Worm (Caenorhabditis elegans): ENCODE results near the gene B0244.15.

The B0244.15 gene

ce11 chrIII:5715467-5715866, 27.7 kb upstream of the B0244.15 start (continued):
- TF ChIP-seq Y55F3AM.14 (GFP tag; optimal IDR thresholded peaks at IDR 0.05) = peak; percentile 70

- no peak for TF ChIP-seq sma-9 (GFP tag; optimal IDR thresholded peaks at IDR 0.05)
- no peak for TF ChIP-seq sma-9 (tag; optimal IDR thresholded peaks at IDR 0.05)
- TF ChIP-seq elt-1 (tag; optimal IDR thresholded peaks at IDR 0.05) = no peak
- no peak for TF ChIP-seq fos-1 (tag; optimal IDR thresholded peaks at IDR 0.05)
- TF ChIP-seq nhr-6 (tag; optimal IDR thresholded peaks at IDR 0.05) = no peak
- TF ChIP-seq lin-11 (tag; optimal IDR thresholded peaks at IDR 0.05) = no peak
- peak; percentile 28 for TF ChIP-seq ama-1 (optimal IDR thresholded peaks at IDR 0.05)
- TF ChIP-seq gmeb-1 (tag; optimal IDR thresholded peaks at IDR 0.05) = no peak
- TF ChIP-seq nhr-25 (tag; optimal IDR thresholded peaks at IDR 0.05) = no peak
These were observed 25.9 kb upstream of the B0244.15 start for ce11 chrIII:5717173-5717748.

DNA sequence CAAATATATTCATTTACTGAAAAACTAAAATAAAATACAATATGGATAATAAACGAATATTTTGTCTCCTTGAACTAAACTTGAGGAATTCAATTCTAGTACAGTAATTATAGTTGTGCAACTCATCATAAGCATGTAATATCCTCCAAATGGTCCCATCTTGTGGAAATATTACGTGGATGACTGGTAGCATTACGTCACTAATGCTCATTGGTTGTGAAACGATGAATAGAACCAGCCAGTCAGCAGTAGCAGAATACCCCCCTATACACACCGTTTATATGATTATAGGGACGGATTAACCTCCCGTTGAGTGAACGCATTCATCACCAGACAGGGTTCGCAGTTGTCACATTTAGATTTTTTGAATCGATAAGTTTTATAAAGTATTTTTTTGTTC, 24.8 kb upstream of the B0244.15 start:
- TF ChIP-seq mbf-1 (tag; optimal IDR thresholded peaks at IDR 0.05) (no peak), unc-55 (GFP tag; optimal IDR thresholded peaks at IDR 0.05) (no peak), ceh-16 (tag; optimal IDR thresholded peaks at IDR 0.05) (peak; percentile 4)

DNA sequence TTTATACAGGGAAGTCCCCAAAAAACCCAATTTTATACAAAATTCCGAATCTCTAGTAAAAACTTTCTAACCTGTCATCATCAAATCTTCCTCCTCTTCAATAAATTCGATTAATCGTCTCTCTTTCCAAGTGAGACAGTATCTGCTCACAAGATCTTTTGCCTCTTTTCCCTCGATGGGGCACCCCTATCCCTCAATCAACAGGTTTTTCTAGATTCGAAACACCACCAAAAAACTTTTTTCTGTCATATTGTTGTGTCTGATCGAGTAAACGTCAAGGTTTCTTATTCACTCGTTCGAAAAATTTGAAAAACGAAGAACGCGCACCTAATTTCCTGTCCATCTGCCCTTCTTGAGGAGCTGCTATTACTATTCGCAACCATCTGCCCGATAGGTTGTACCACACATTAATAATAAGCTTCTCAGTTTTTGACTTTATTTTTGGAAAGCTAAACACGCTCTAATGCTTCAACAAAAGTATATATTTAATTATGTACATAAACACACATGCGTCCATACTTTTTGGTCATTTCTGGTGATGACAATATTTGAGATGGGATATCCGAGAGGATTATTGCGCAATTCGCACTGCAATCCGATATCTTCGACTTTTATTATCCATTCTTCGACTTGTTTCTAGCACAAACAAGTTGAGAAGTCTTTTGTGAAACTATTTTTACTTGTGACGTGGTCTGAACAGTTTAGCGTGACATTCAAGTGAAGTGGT, 23.9 kb upstream of the B0244.15 start:
- no peak for TF ChIP-seq elt-3 (tag; optimal IDR thresholded peaks at IDR 0.05)
- peak; percentile 80 for TF ChIP-seq ceh-16 (tag; optimal IDR thresholded peaks at IDR 0.05)

ce11 chrIII:5719832-5720194, 23.4 kb upstream of the B0244.15 start:
- TF ChIP-seq lsy-2 (tag; optimal IDR thresholded peaks at IDR 0.05) (peak; percentile 8 to 18), gmeb-1 (tag; optimal IDR thresholded peaks at IDR 0.05) (peak; percentile 35), blmp-1 (tag; optimal IDR thresholded peaks at IDR 0.05; ENCODE audit: insufficient read depth) (no peak)

DNA sequence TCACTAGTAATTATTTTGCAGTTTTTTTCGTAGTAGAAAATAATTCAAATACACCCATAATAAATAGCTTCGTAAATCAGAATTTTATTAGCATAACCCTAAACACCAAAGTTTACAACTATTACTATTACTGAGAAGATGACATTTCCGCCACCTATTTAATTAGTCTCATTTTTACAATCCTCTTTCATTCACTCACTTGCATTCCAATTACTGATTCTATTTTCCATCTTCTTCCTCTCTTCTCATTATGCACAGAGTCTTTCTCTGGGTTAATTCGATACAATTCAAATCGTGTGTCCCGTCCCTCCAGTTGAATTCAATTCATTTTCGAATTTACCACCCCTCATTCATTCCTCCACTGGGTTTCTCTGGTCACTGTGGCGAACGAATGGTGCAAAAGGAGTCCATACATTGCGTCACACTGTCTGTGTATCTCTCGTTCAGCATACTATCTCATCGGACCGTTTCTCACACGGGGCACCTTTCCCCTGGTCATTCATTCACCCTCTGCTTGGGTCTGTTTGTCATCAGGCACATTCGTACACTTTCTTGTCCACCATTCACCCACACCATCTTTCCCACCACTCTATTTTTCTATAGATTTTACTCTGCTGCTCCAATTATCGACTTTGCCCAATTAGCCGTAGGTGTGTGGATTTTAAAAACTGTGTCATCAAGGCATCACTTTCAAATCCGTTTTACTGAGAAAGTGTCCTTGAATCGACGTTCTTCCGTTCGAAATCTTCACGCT, 22.7 kb upstream of the B0244.15 start:
- no peak for TF ChIP-seq nhr-25 (tag; optimal IDR thresholded peaks at IDR 0.05)
- TF ChIP-seq zag-1 (tag; optimal IDR thresholded peaks at IDR 0.05) = no peak
- TF ChIP-seq sma-9 (GFP tag; optimal IDR thresholded peaks at IDR 0.05) = peak; percentile 2
- no peak for TF ChIP-seq sma-9 (tag; optimal IDR thresholded peaks at IDR 0.05)
- no peak for TF ChIP-seq nhr-23 (tag; optimal IDR thresholded peaks at IDR 0.05)
- TF ChIP-seq mdl-1 (tag; optimal IDR thresholded peaks at IDR 0.05) = no peak
- no peak for TF ChIP-seq nhr-11 (tag; optimal IDR thresholded peaks at IDR 0.05)

DNA sequence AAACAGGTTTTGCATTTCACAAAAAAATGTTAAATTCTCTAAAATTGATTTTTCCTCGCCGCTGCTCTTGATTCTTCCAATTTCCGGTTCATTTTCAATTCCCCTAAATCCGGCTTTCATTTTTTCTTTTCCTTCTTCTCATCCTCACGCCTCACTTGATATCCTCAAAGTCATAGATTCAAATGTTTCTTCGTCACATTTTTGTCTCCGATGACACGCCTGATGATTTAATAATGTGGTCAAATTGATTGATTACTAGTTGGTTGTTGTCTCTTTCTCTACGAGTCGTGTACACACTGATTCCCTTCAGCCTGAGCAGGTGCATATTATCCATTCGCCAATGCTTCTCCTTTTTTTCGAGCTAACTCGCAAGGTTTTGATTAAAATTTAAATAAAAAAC, 21.7 kb upstream of the B0244.15 start:
- TF ChIP-seq aly-2 (tag; optimal IDR thresholded peaks at IDR 0.05) (no peak), blmp-1 (tag; optimal IDR thresholded peaks at IDR 0.05; ENCODE audit: insufficient read depth) (no peak), nhr-77 (tag; optimal IDR thresholded peaks at IDR 0.05) (no peak), nhr-11 (tag; optimal IDR thresholded peaks at IDR 0.05) (no peak), ZK546.5 (tag; optimal IDR thresholded peaks at IDR 0.05) (no peak), lin-11 (tag; optimal IDR thresholded peaks at IDR 0.05) (no peak), nhr-21 (tag; optimal IDR thresholded peaks at IDR 0.05) (no peak), sma-9 (GFP tag; optimal IDR thresholded peaks at IDR 0.05) (no peak), sma-9 (tag; optimal IDR thresholded peaks at IDR 0.05) (no peak), nhr-12 (tag; optimal IDR thresholded peaks at IDR 0.05) (no peak), lsy-2 (tag; optimal IDR thresholded peaks at IDR 0.05) (no peak)

ce11 chrIII:5721888-5722287, 21.3 kb upstream of the B0244.15 start:
- TF ChIP-seq lin-39 (tag; optimal IDR thresholded peaks at IDR 0.05) (no peak), mbf-1 (tag; optimal IDR thresholded peaks at IDR 0.05) (no peak), ztf-1 (GFP tag; conservative IDR thresholded peaks at IDR 0.05) (no peak), lin-11 (tag; optimal IDR thresholded peaks at IDR 0.05) (peak; percentile 27), ceh-16 (tag; optimal IDR thresholded peaks at IDR 0.05) (no peak), unc-55 (GFP tag; optimal IDR thresholded peaks at IDR 0.05) (peak; percentile 61), mab-5 (tag; optimal IDR thresholded peaks at IDR 0.05) (no peak), sma-9 (GFP tag; optimal IDR thresholded peaks at IDR 0.05) (peak; percentile 93), sma-9 (tag; optimal IDR thresholded peaks at IDR 0.05) (no peak), crh-2 (tag; optimal IDR thresholded peaks at IDR 0.05) (peak; percentile 66), nhr-12 (tag; optimal IDR thresholded peaks at IDR 0.05) (no peak), nhr-237 (tag; optimal IDR thresholded peaks at IDR 0.05) (no peak), elt-3 (tag; optimal IDR thresholded peaks at IDR 0.05) (no peak), snpc-4 (tag; optimal IDR thresholded peaks at IDR 0.05) (no peak), zag-1 (tag; optimal IDR thresholded peaks at IDR 0.05) (no peak), ama-1 (optimal IDR thresholded peaks at IDR 0.05) (no peak), ceh-82 (tag; optimal IDR thresholded peaks at IDR 0.05) (no peak), unc-39 (tag; optimal IDR thresholded peaks at IDR 0.05) (no peak), sem-4 (tag; optimal IDR thresholded peaks at IDR 0.05) (peak; percentile 74), Y55F3AM.14 (GFP tag; optimal IDR thresholded peaks at IDR 0.05) (no peak), F13H6.1 (tag; optimal IDR thresholded peaks at IDR 0.05) (peak; percentile 71), elt-1 (tag; optimal IDR thresholded peaks at IDR 0.05) (no peak)
